Fruit fly (Drosophila melanogaster): ENCODE results near the gene His3.3A.

DNA sequence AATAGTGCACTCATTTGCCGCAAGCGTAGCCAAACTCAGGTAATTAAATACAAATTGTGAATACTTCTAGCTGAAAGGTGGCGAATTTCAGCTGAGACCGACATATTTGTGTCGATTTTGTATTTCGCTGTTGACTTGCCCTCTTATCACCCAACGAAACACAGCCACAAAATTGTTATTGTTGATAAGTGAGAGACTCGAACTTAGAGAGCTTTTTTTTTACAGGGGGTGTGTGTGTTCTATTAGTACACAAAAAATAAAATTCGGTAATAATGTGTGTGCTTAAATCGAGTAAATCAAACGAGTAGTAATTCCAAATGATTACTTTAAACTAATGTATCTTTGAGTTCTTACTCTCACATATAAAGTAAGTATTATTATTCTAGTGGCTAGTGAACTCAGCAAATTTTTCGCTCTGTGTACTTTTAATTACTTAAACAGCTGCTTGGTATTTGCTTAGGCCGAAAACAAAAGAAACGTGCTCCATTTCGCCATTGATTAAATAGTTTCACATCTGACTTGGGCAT is 6.2 kb downstream of the His3.3A start:
- TF ChIP-seq CG34406 (GFP tag; optimal IDR thresholded peaks at IDR 0.05) (no peak), Sox102F (GFP tag; optimal IDR thresholded peaks at IDR 0.05) (no peak), Eip93F (GFP tag; optimal IDR thresholded peaks at IDR 0.05) (no peak), Gug (GFP tag; IDR thresholded peaks at IDR 0.05) (no peak), spab (GFP tag; optimal IDR thresholded peaks at IDR 0.05) (no peak), achi (GFP tag; optimal IDR thresholded peaks at IDR 0.05) (no peak), topi (GFP tag; optimal IDR thresholded peaks at IDR 0.05) (peak; percentile 35), fd85E (GFP tag; optimal IDR thresholded peaks at IDR 0.05) (no peak), Sox14 (GFP tag; optimal IDR thresholded peaks at IDR 0.05) (peak; percentile 11), Hr39 (GFP tag; optimal IDR thresholded peaks at IDR 0.05) (peak; percentile 44)
